Worm (Caenorhabditis elegans) whole organism, midembryonic: ENCODE measurements around the gene F38A5.8.

ENCODE experiments used
- T22C8.4 ChIP-seq: fragments of 200-800 bp; sonication (Bioruptor generic); IDR thresholded peaks from 2 replicates; pipeline ENCODE4 v1.3.6; 2022; ENCODE audit warnings: missing genetic modification characterization, missing compliant biosample characterization
- cog-1 ChIP-seq: sonication (generic microtip); optimal IDR thresholded peaks from 2 replicates; lab custom pipeline; 2016; ENCODE audit warnings: missing genetic modification characterization, missing compliant biosample characterization
- flt-1 ChIP-seq: fragments of 200-800 bp; sonication (Bioruptor generic); IDR thresholded peaks from 2 replicates; pipeline ENCODE4 v1.3.6; 2022; ENCODE audit warnings: missing genetic modification characterization, missing compliant biosample characterization
- klf-2 ChIP-seq: fragments of 200-800 bp; sonication (Bioruptor generic); conservative IDR thresholded peaks from 2 replicates; pipeline ENCODE4 v1.3.6; 2022; ENCODE audit warnings: missing genetic modification reagents, missing genetic modification characterization, missing compliant biosample characterization
- med-1 ChIP-seq: sonication (generic microtip); optimal IDR thresholded peaks from 2 replicates; lab custom pipeline; 2017; ENCODE audit warnings: missing genetic modification characterization, mild to moderate bottlenecking, missing compliant biosample characterization, antibody characterized with exemption, missing genetic modification reagents; ENCODE audit not compliant: insufficient read depth
- ref-1 ChIP-seq: fragments of 200-800 bp; sonication (Bioruptor generic); conservative IDR thresholded peaks from 2 replicates; pipeline ENCODE4 v1.3.6; 2022; ENCODE audit warnings: missing genetic modification reagents, missing genetic modification characterization, missing compliant biosample characterization
- tab-1 ChIP-seq: fragments of 200-800 bp; sonication (Bioruptor generic); IDR thresholded peaks from 2 replicates; pipeline ENCODE4 v1.3.6; 2022; ENCODE audit warnings: missing genetic modification characterization, missing compliant biosample characterization
- ztf-29 ChIP-seq: fragments of 200-800 bp; sonication (Bioruptor generic); IDR thresholded peaks from 2 replicates; pipeline ENCODE4 v1.3.6; 2022; ENCODE audit warnings: missing genetic modification reagents, missing genetic modification characterization, missing compliant biosample characterization

ce11 chrIV:6574343-6574742 is 25.2 kb upstream of the F38A5.8 start:
- TF ChIP-seq ref-1 (GFP tag; lab: Robert Waterston, UW) (no peak), med-1 (GFP tag; lab: Kevin White, UChicago) (no peak), T22C8.4 (GFP tag; lab: Robert Waterston, UW) (no peak), klf-2 (no peak), flt-1 (GFP tag; lab: Robert Waterston, UW) (no peak), cog-1 (tag; lab: Kevin White, UChicago) (no peak), tab-1 (GFP tag; lab: Robert Waterston, UW) (no peak), ztf-29 (no peak)
